Worm (Caenorhabditis elegans) whole organism, midembryonic: ENCODE results near the gene Y17G9B.11.

Source experiments
- cog-1 ChIP-seq: sonication (generic microtip); optimal IDR thresholded peaks from 2 replicates; lab custom pipeline; 2016; ENCODE audit warnings: missing genetic modification characterization, missing compliant biosample characterization
- flt-1 ChIP-seq: fragments of 200-800 bp; sonication (Bioruptor generic); IDR thresholded peaks from 2 replicates; pipeline ENCODE4 v1.3.6; 2022; ENCODE audit warnings: missing genetic modification characterization, missing compliant biosample characterization
- ref-1 ChIP-seq: fragments of 200-800 bp; sonication (Bioruptor generic); conservative IDR thresholded peaks from 2 replicates; pipeline ENCODE4 v1.3.6; 2022; ENCODE audit warnings: missing genetic modification reagents, missing genetic modification characterization, missing compliant biosample characterization
- ztf-29 ChIP-seq: fragments of 200-800 bp; sonication (Bioruptor generic); IDR thresholded peaks from 2 replicates; pipeline ENCODE4 v1.3.6; 2022; ENCODE audit warnings: missing genetic modification reagents, missing genetic modification characterization, missing compliant biosample characterization

DNA sequence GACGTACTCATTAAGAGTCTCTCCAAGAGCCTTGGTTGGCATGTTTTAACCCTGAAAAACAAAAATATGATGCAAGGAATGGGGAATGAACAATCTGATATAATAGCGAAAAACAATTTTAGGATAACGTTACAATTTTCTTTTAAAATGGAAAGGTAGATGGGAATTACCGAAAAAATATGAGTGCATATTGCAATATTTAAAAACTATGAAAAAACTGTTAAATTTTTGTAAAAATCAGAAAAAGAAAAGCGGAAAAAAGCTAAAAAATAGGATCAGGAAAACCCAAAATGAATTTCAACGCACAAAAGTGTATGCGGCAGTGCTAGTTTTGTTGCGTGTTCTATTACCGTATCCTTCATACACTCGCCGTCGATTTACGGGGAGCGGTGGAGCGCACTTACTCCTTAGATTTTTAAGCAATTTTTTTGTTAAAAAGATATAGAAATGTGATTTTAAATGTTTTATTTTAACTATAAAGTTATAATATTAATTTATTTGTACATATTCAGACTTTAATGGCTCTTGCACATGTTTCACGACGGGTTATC, 6.6 kb upstream of the Y17G9B.11 start, which contains the start of the genes rpl-20 and Y17G9B.5:
- peak; percentile 94 for TF ChIP-seq flt-1
- TF ChIP-seq ref-1 = 0 out of 2 replicates have a peak, but pooled peaks have one; percentile 31
- peak; percentile 99 for TF ChIP-seq cog-1 (tag; lab: Kevin White, UChicago)
- peak; percentile 85 for TF ChIP-seq ztf-29 (GFP tag; lab: Robert Waterston, UW)
